Worm (Caenorhabditis elegans): ENCODE results near the gene T16G1.6.

Gene T16G1.6

DNA sequence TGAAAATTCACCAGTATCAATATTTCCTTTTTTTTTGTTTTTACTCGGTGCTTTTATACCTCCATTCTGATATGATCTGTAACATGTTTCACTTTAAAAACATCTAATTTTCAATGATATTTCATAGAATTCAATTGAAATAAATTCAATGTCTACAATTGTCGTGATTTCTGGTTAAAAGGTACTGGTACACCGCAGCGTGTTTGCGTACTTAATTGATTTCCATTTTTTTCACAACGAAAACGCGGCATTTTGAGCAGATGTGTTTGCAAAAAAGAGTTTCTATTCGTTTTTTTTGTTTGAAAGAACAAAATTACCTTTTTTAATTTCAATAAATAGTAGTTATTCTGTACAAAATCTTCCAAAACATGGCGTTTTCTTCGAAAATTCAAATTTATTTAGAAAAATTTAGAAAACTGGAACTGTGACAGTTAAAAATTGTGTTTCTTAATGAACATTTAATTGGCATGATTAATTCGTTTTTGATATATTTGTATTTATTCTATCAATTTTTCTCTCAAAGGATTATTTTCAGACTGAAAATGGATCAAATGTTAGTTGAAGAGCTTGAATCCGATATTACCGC lies 33.7 kb upstream of the T16G1.6 start, which contains the start of gene pnn-1 (continued):
- no peak for TF ChIP-seq ceh-63 (GFP tag; optimal IDR thresholded peaks at IDR 0.05)
- no peak for TF ChIP-seq fos-1 (tag; optimal IDR thresholded peaks at IDR 0.05)
- TF ChIP-seq fkh-10 (GFP tag; optimal IDR thresholded peaks at IDR 0.05): no peak
- TF ChIP-seq isw-1 (GFP tag; IDR thresholded peaks at IDR 0.05): no peak
- peak; percentile 58 for TF ChIP-seq mep-1 (tag; optimal IDR thresholded peaks at IDR 0.05)

DNA sequence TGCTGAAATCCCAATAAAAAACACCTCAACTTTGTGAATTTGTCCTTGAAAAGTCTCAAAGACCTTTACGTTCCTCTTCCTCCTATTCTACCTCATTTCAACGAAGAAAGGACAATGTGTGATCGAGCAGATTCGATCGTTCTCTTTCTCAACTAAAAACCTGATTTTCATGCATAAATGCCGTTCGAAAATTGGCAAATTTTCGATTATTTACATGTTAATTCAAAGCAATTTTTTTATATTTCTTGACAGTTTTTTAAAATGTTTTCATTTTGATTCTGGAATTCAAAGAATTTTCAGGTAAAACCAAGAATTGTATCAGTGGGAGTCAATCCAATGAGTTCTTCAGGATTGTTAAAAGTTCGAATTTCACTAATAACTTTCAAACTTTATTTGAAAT lies 31.6 kb upstream of the T16G1.6 start, which contains the start of gene lin-46:
lin-46 (plus strand) TSS at position 301 of the 400 bp plus-strand sequence.
- TF ChIP-seq alr-1 (tag; optimal IDR thresholded peaks at IDR 0.05; ENCODE audit: borderline replicate concordance) (no peak), ceh-82 (tag; optimal IDR thresholded peaks at IDR 0.05) (no peak), C16A3.4 (tag; optimal IDR thresholded peaks at IDR 0.05) (no peak), lin-35 (GFP tag; optimal IDR thresholded peaks at IDR 0.05) (no peak), ceh-90 (tag; optimal IDR thresholded peaks at IDR 0.05) (no peak), nhr-12 (tag; optimal IDR thresholded peaks at IDR 0.05) (no peak), snu-23 (GFP tag; optimal IDR thresholded peaks at IDR 0.05) (no peak), pax-3 (tag; optimal IDR thresholded peaks at IDR 0.05) (no peak), nhr-11 (tag; optimal IDR thresholded peaks at IDR 0.05) (no peak), elt-3 (tag; optimal IDR thresholded peaks at IDR 0.05) (no peak), egl-13 (tag; optimal IDR thresholded peaks at IDR 0.05) (no peak), aly-2 (tag; optimal IDR thresholded peaks at IDR 0.05) (no peak), egl-27 (tag; optimal IDR thresholded peaks at IDR 0.05) (no peak), ceh-8 (GFP tag; optimal IDR thresholded peaks at IDR 0.05) (no peak), nhr-237 (tag; optimal IDR thresholded peaks at IDR 0.05) (no peak)

DNA sequence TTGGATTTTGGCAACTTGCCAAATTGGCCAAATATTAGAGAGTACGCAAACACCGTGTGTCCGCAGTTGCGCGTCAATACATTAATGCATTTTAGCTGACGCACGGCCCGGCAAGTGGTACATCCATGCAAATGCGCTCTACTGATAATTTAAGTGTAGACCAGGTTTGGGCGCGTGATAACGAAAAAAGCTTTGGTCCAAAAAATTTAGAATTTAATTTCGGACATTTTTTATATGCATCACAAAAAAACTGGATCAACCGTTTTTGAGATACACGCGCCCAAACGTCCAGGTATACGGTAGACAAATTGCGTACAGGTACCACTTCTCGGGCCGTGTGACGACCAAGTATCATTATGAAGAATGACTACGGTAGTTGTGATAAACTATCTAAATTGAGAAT lies 31.0 kb upstream of the T16G1.6 start, which contains the start of gene R186.8:
R186.8 (minus strand) TSS at position 58 of the 403 bp plus-strand sequence.
- TF ChIP-seq lin-15B (tag; optimal IDR thresholded peaks at IDR 0.05) (peak; percentile 62), fkh-10 (GFP tag; optimal IDR thresholded peaks at IDR 0.05) (peak; percentile 24), blmp-1 (tag; optimal IDR thresholded peaks at IDR 0.05) (peak; percentile 7), fkh-8 (tag; optimal IDR thresholded peaks at IDR 0.05) (peak; percentile 71), dsc-1 (tag; optimal IDR thresholded peaks at IDR 0.05) (peak; percentile 37), vab-15 (tag; optimal IDR thresholded peaks at IDR 0.05) (peak; percentile 75), lin-14 (GFP tag; optimal IDR thresholded peaks at IDR 0.05) (peak; percentile 80), isw-1 (GFP tag; IDR thresholded peaks at IDR 0.05) (peak; percentile 71), swsn-7 (tag; optimal IDR thresholded peaks at IDR 0.05) (peak; percentile 67), lsy-2 (tag; optimal IDR thresholded peaks at IDR 0.05) (peak; percentile 72 to 91), nhr-90 (tag; optimal IDR thresholded peaks at IDR 0.05; ENCODE audit: poor library complexity) (peak; percentile 71), ceh-82 (tag; optimal IDR thresholded peaks at IDR 0.05) (peak in 1 of 3 experiments; percentile 51), pax-3 (tag; optimal IDR thresholded peaks at IDR 0.05) (peak; percentile 78), F16B12.6 (tag; optimal IDR thresholded peaks at IDR 0.05) (peak; percentile 78), egl-13 (tag; optimal IDR thresholded peaks at IDR 0.05) (peak; percentile 16), elt-3 (tag; optimal IDR thresholded peaks at IDR 0.05) (peak in 1 of 6 experiments; percentile 28), efl-1 (optimal IDR thresholded peaks at IDR 0.05) (peak; percentile 53 to 62), efl-1 (GFP tag; optimal IDR thresholded peaks at IDR 0.05 in 1 of 2) (peak; percentile 42 to 95), snu-23 (GFP tag; optimal IDR thresholded peaks at IDR 0.05) (peak; percentile 82), elt-2 (tag; optimal IDR thresholded peaks at IDR 0.05) (peak; percentile 10), tbx-2 (tag; optimal IDR thresholded peaks at IDR 0.05) (peak; percentile 70), ceh-88 (GFP tag; IDR thresholded peaks at IDR 0.05) (peak; percentile 78), irx-1 (tag; optimal IDR thresholded peaks at IDR 0.05) (peak; percentile 48), nhr-19 (GFP tag; conservative IDR thresholded peaks at IDR 0.05) (peak; percentile 85), rnt-1 (tag; optimal IDR thresholded peaks at IDR 0.05) (peak; percentile 49), xbp-1 (tag; optimal IDR thresholded peaks at IDR 0.05) (peak; percentile 76), mab-9 (GFP tag; IDR thresholded peaks at IDR 0.05) (0 out of 2 replicates have a peak, but pooled peaks have one; percentile 9), nhr-20 (tag; optimal IDR thresholded peaks at IDR 0.05) (peak; percentile 78), lin-35 (GFP tag; optimal IDR thresholded peaks at IDR 0.05) (peak; percentile 54 to 55), nhr-71 (tag; optimal IDR thresholded peaks at IDR 0.05) (peak; percentile 85), nhr-85 (tag) (peak; percentile 90), mdl-1 (tag; optimal IDR thresholded peaks at IDR 0.05) (peak in 1 of 2 experiments; percentile 24), mep-1 (tag; optimal IDR thresholded peaks at IDR 0.05) (peak; percentile 49), dpl-1 (GFP tag; optimal IDR thresholded peaks at IDR 0.05) (peak; percentile 8 to 69 (median 58)), unc-86 (tag; optimal IDR thresholded peaks at IDR 0.05) (peak; percentile 5), ztf-4 (tag; optimal IDR thresholded peaks at IDR 0.05) (peak; percentile 13)

Measured in whole organism, L1 larva.